Fruit fly (Drosophila melanogaster): ENCODE measurements around the gene pll.

Gene pll

dm6 chr3R:27274533-27275447 is 21.8 kb upstream of the pll start, which contains the start of gene CG5938 (continued):
- TF ChIP-seq CG8359 (GFP tag; optimal IDR thresholded peaks at IDR 0.05; ENCODE audit: borderline replicate concordance), result no peak
- no peak for TF ChIP-seq Dfd (GFP tag; optimal IDR thresholded peaks at IDR 0.05)
- peak; percentile 6; the same call in 1 of the 2 replicates for TF ChIP-seq Ada2b (GFP tag; IDR thresholded peaks at IDR 0.05)
- TF ChIP-seq Gsc (GFP tag; IDR thresholded peaks at IDR 0.05), result no peak
- no peak for TF ChIP-seq Bteb2 (GFP tag; optimal IDR thresholded peaks at IDR 0.05)
- TF ChIP-seq crc (GFP tag; optimal IDR thresholded peaks at IDR 0.05), result no peak
- no peak for TF ChIP-seq HLH3B (GFP tag; IDR thresholded peaks at IDR 0.05)
- TF ChIP-seq CG12391 (tag; optimal IDR thresholded peaks at IDR 0.05), result peak; percentile 47
- no peak for TF ChIP-seq mam (GFP tag; optimal IDR thresholded peaks at IDR 0.05)
- TF ChIP-seq Hand (GFP tag; optimal IDR thresholded peaks at IDR 0.05), result no peak
- no peak for TF ChIP-seq CG14965 (GFP tag; optimal IDR thresholded peaks at IDR 0.05; ENCODE audit: borderline replicate concordance)
- TF ChIP-seq Ravus (GFP tag; IDR thresholded peaks at IDR 0.05), result no peak
- peak in 1 of 2 experiments; percentile 76 for TF ChIP-seq tll (GFP tag; optimal IDR thresholded peaks at IDR 0.05)
- peak; percentile 9; the same call in 1 of the 2 replicates for TF ChIP-seq Rfx (GFP tag; IDR thresholded peaks at IDR 0.05)
- no peak for TF ChIP-seq CG17612 (GFP tag; IDR thresholded peaks at IDR 0.05)
- no peak for TF ChIP-seq gce (GFP tag; IDR thresholded peaks at IDR 0.05)
- TF ChIP-seq Doc2 (GFP tag; IDR thresholded peaks at IDR 0.05), result no peak
- no peak for TF ChIP-seq CG11696 (GFP tag; IDR thresholded peaks at IDR 0.05)
- TF ChIP-seq btn (GFP tag; optimal IDR thresholded peaks at IDR 0.05), result no peak
- no peak for TF ChIP-seq CG11085 (GFP tag; IDR thresholded peaks at IDR 0.05)
- TF ChIP-seq CG10366 (GFP tag; IDR thresholded peaks at IDR 0.05), result 0 out of 2 replicates have a peak, but pooled peaks have one; percentile 10
- peak; percentile 24 for TF ChIP-seq Hr3 (GFP tag; optimal IDR thresholded peaks at IDR 0.05)
- TF ChIP-seq otp (GFP tag; IDR thresholded peaks at IDR 0.05), result no peak
- TF ChIP-seq CG11247 (GFP tag; IDR thresholded peaks at IDR 0.05), result no peak
- no peak for TF ChIP-seq CG2202 (tag; optimal IDR thresholded peaks at IDR 0.05)
- 0 out of 2 replicates have a peak, but pooled peaks have one; percentile 25 for TF ChIP-seq ttk (GFP tag; IDR thresholded peaks at IDR 0.05)
- TF ChIP-seq hkb (optimal IDR thresholded peaks at IDR 0.05), result peak; percentile 26
- no peak for TF ChIP-seq hkb (GFP tag; IDR thresholded peaks at IDR 0.05)
- TF ChIP-seq Mes4 (GFP tag; optimal IDR thresholded peaks at IDR 0.05), result no peak
- no peak for TF ChIP-seq CG8944 (GFP tag; optimal IDR thresholded peaks at IDR 0.05)
- TF ChIP-seq HmgZ (tag; optimal IDR thresholded peaks at IDR 0.05), result peak; percentile 55
- TF ChIP-seq sr (GFP tag; IDR thresholded peaks at IDR 0.05), result peak; percentile 85
- TF ChIP-seq cwo (GFP tag; optimal IDR thresholded peaks at IDR 0.05), result peak; percentile 6
- TF ChIP-seq insv (GFP tag; optimal IDR thresholded peaks at IDR 0.05), result no peak
- TF ChIP-seq CG13296 (GFP tag; optimal IDR thresholded peaks at IDR 0.05), result no peak
- no peak for TF ChIP-seq CG9215 (GFP tag; IDR thresholded peaks at IDR 0.05)
- no peak for TF ChIP-seq danr (GFP tag; IDR thresholded peaks at IDR 0.05)
- no peak for TF ChIP-seq bab2 (GFP tag; optimal IDR thresholded peaks at IDR 0.05)
- TF ChIP-seq gcm (GFP tag; optimal IDR thresholded peaks at IDR 0.05), result no peak
- no peak for TF ChIP-seq CG17328 (GFP tag; IDR thresholded peaks at IDR 0.05)
- no peak for TF ChIP-seq Mrtf (GFP tag; IDR thresholded peaks at IDR 0.05)
- TF ChIP-seq CG18619 (GFP tag; optimal IDR thresholded peaks at IDR 0.05), result no peak
- peak in 1 of 2 experiments; percentile 77 for TF ChIP-seq Pdp1 (GFP tag; optimal IDR thresholded peaks at IDR 0.05)
- TF ChIP-seq NFAT (GFP tag; IDR thresholded peaks at IDR 0.05), result no peak
- no peak for TF ChIP-seq CG4404 (GFP tag; IDR thresholded peaks at IDR 0.05)
- TF ChIP-seq Max (GFP tag; optimal IDR thresholded peaks at IDR 0.05), result no peak
- peak; percentile 41 for TF ChIP-seq grau (tag; optimal IDR thresholded peaks at IDR 0.05)
- TF ChIP-seq CG7928 (GFP tag; optimal IDR thresholded peaks at IDR 0.05), result no peak
- TF ChIP-seq CG7963 (GFP tag; IDR thresholded peaks at IDR 0.05; ENCODE audit: partially characterized antibody), result no peak
- TF ChIP-seq CG4360 (GFP tag; IDR thresholded peaks at IDR 0.05), result peak; percentile 62

Data from whole organism, embryonic.